Worm (Caenorhabditis elegans): ENCODE measurements around the gene ins-12.

ins-12 gene

DNA sequence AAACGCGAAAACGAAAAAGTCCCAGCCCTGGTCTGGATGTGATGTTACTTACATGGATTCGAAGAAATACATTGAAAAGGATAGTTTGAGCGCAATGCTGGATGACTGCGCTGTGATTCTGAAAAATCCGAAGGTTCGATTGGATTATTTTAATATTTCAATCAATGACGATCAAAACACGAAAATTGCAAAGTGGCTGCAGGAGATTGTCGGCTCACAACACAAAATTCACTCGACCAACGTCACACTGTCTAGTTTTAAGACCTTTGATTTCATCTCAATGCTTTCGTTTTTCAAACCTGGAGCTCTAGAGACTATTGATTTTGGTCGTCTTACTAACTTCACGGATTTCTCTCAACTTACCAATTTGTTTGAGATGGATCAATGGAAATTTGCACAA lies 2.9 kb upstream of the ins-12 start, which contains the start of gene C17C3.5:
Gene C17C3.5 (plus strand): TSS at position 301 of the 400 bp plus-strand sequence.
- TF ChIP-seq egl-27 (tag; optimal IDR thresholded peaks at IDR 0.05), result no peak
- TF ChIP-seq sem-4 (tag; optimal IDR thresholded peaks at IDR 0.05), result no peak
- no peak for TF ChIP-seq unc-55 (GFP tag; optimal IDR thresholded peaks at IDR 0.05)
- TF ChIP-seq nhr-12 (tag; optimal IDR thresholded peaks at IDR 0.05), result no peak
- TF ChIP-seq nhr-25 (tag; optimal IDR thresholded peaks at IDR 0.05), result no peak
- no peak for TF ChIP-seq peb-1 (tag; optimal IDR thresholded peaks at IDR 0.05)
- TF ChIP-seq nhr-237 (tag; optimal IDR thresholded peaks at IDR 0.05), result no peak
- no peak for TF ChIP-seq zag-1 (tag; optimal IDR thresholded peaks at IDR 0.05)
- TF ChIP-seq mab-5 (tag; optimal IDR thresholded peaks at IDR 0.05), result no peak
- no peak for TF ChIP-seq nhr-6 (tag; optimal IDR thresholded peaks at IDR 0.05)
- TF ChIP-seq ztf-1 (GFP tag; conservative IDR thresholded peaks at IDR 0.05), result no peak
- no peak for TF ChIP-seq nhr-23 (tag; optimal IDR thresholded peaks at IDR 0.05)
- no peak for TF ChIP-seq skn-1 (tag; optimal IDR thresholded peaks at IDR 0.05)
- no peak for TF ChIP-seq lin-39 (tag; optimal IDR thresholded peaks at IDR 0.05)
- no peak for TF ChIP-seq ztf-4 (tag; optimal IDR thresholded peaks at IDR 0.05)
- no peak for TF ChIP-seq alr-1 (tag; optimal IDR thresholded peaks at IDR 0.05)

DNA sequence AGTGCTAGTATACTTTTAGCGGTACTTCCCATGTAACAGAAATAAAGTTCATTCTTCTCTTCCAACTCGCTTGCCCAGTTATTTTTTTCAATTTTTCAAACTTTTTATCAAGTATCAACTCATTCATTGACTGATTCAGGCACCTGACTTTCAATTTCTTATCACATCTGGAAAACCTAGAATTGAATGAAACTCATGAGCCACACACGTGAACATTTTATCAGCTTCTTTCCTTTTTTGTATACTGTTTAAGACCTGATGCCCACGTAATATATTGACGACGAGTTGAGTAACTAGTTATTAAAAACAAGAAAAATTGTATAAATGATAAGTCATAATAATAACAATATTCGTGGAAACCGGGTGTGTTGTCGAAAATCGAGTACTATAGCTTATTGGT lies 886 bp upstream of the ins-12 start:
- TF ChIP-seq nhr-6 (tag; optimal IDR thresholded peaks at IDR 0.05) (no peak), nhr-237 (tag; optimal IDR thresholded peaks at IDR 0.05) (no peak), lin-11 (tag; optimal IDR thresholded peaks at IDR 0.05) (no peak), crh-2 (tag; optimal IDR thresholded peaks at IDR 0.05) (peak; percentile 19), C34F6.9 (tag; optimal IDR thresholded peaks at IDR 0.05) (no peak), fos-1 (tag; optimal IDR thresholded peaks at IDR 0.05) (peak; percentile 64), ZK546.5 (tag; optimal IDR thresholded peaks at IDR 0.05) (no peak), ztf-1 (GFP tag; conservative IDR thresholded peaks at IDR 0.05) (no peak), elt-1 (tag; optimal IDR thresholded peaks at IDR 0.05) (no peak), ztf-11 (tag; optimal IDR thresholded peaks at IDR 0.05) (no peak), ama-1 (optimal IDR thresholded peaks at IDR 0.05) (no peak), mab-5 (tag; optimal IDR thresholded peaks at IDR 0.05) (no peak), nhr-12 (tag; optimal IDR thresholded peaks at IDR 0.05) (no peak), nhr-77 (tag; optimal IDR thresholded peaks at IDR 0.05) (no peak), sma-9 (GFP tag; optimal IDR thresholded peaks at IDR 0.05) (peak; percentile 59), sma-9 (tag; optimal IDR thresholded peaks at IDR 0.05) (no peak), F13H6.1 (tag; optimal IDR thresholded peaks at IDR 0.05) (no peak), nhr-21 (tag; optimal IDR thresholded peaks at IDR 0.05) (no peak), aly-2 (tag; optimal IDR thresholded peaks at IDR 0.05) (no peak)

DNA sequence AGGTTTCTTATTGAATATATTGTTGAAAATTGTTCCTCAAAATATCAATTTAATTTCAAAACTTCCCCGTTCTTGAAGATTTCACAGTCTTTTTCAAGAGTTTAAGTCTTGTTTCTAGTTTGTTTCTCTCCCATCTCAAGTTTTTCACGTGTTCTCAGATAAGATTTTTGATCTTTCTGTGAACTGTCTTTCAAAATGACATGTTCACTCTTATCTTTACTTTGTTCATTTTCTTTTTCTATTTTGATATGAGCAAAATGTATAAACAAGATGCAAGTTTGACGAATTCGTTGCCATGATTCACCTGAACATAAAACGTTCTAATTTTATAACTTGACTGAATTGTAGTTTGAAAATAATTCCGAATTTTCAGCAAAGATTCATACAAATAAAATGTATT lies 371 bp downstream of the ins-12 start:
- TF ChIP-seq mbf-1 (tag; optimal IDR thresholded peaks at IDR 0.05), result no peak
- no peak for TF ChIP-seq ztf-1 (GFP tag; conservative IDR thresholded peaks at IDR 0.05)
- no peak for TF ChIP-seq crh-2 (tag; optimal IDR thresholded peaks at IDR 0.05)
- no peak for TF ChIP-seq nhr-12 (tag; optimal IDR thresholded peaks at IDR 0.05)
- no peak for TF ChIP-seq fos-1 (tag; optimal IDR thresholded peaks at IDR 0.05)
- TF ChIP-seq unc-55 (GFP tag; optimal IDR thresholded peaks at IDR 0.05), result no peak
- no peak for TF ChIP-seq C34F6.9 (tag; optimal IDR thresholded peaks at IDR 0.05)
- TF ChIP-seq gmeb-1 (tag; optimal IDR thresholded peaks at IDR 0.05), result no peak
- TF ChIP-seq elt-1 (tag; optimal IDR thresholded peaks at IDR 0.05), result no peak
- TF ChIP-seq nhr-11 (tag; optimal IDR thresholded peaks at IDR 0.05), result no peak
- TF ChIP-seq ceh-82 (tag; optimal IDR thresholded peaks at IDR 0.05), result no peak
- TF ChIP-seq ceh-16 (tag; optimal IDR thresholded peaks at IDR 0.05), result no peak
- no peak for TF ChIP-seq snpc-4 (tag; optimal IDR thresholded peaks at IDR 0.05)
- TF ChIP-seq zag-1 (tag; optimal IDR thresholded peaks at IDR 0.05), result no peak
- TF ChIP-seq sma-3 (GFP tag; optimal IDR thresholded peaks at IDR 0.05), result no peak
- no peak for TF ChIP-seq nhr-25 (tag; optimal IDR thresholded peaks at IDR 0.05)
- TF ChIP-seq ztf-4 (tag; optimal IDR thresholded peaks at IDR 0.05), result no peak

DNA sequence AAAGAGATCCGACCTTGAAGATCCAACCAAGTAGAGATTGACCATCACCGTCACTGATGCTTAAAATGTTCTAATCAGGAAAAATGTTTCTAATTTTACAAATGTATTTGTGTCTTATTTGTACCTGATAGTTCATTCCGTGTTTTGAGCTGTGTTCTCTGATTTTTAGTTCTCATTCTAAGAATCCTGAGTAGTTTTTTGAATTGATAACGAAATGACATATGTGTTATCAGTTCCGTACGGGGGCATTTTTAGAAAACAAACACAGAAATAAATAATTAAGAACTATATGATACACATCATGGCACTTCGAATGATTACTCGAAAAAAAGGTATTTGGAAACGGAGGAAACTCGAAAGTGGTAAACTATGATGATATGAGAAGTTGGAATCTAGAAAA lies 1.1 kb downstream of the ins-12 start:
- TF ChIP-seq alr-1 (tag; optimal IDR thresholded peaks at IDR 0.05) (no peak), skn-1 (tag; optimal IDR thresholded peaks at IDR 0.05) (no peak), peb-1 (tag; optimal IDR thresholded peaks at IDR 0.05) (no peak), lin-39 (tag; optimal IDR thresholded peaks at IDR 0.05) (no peak), lin-11 (tag; optimal IDR thresholded peaks at IDR 0.05) (no peak)

DNA sequence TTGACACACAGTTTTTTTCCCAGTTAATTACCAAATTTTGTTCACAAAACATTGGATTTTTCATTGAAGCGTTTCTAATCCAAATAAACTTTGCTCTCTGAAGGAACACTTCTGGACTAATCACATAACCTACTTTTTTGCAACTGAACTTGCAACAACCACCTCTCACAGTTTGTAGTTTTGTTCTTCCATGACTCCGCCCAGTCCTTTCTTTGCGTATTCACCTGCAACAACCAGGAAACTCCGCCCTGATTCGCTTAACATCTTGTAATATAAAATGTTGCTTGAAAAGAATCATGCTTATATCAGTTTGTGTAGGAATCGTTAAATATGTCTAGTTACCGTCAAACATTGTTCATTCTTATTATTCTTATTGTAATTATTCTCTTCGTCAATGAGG lies 2.0 kb downstream of the ins-12 start, which contains the start of gene ins-11:
Gene ins-11 (plus strand): TSS at position 301 of the 400 bp plus-strand sequence.
- no peak for TF ChIP-seq F13H6.1 (tag; optimal IDR thresholded peaks at IDR 0.05)
- no peak for TF ChIP-seq ztf-11 (tag; optimal IDR thresholded peaks at IDR 0.05)
- no peak for TF ChIP-seq nhr-23 (tag; optimal IDR thresholded peaks at IDR 0.05)
- TF ChIP-seq egl-27 (tag; optimal IDR thresholded peaks at IDR 0.05), result no peak
- TF ChIP-seq fos-1 (tag; optimal IDR thresholded peaks at IDR 0.05), result no peak
- TF ChIP-seq alr-1 (tag; optimal IDR thresholded peaks at IDR 0.05), result no peak
- no peak for TF ChIP-seq mdl-1 (tag; optimal IDR thresholded peaks at IDR 0.05)
- TF ChIP-seq nhr-11 (tag; optimal IDR thresholded peaks at IDR 0.05), result no peak
- TF ChIP-seq lsy-2 (tag; optimal IDR thresholded peaks at IDR 0.05), result no peak
- no peak for TF ChIP-seq nhr-129 (tag; optimal IDR thresholded peaks at IDR 0.05)
- no peak for TF ChIP-seq snpc-4 (tag; optimal IDR thresholded peaks at IDR 0.05)

Measured in whole organism, L2 larva.